Worm (Caenorhabditis elegans) whole organism, midembryonic: Measurements from ENCODE around the gene ZK328.6.

Experiments used
- T22C8.4 ChIP-seq: fragments of 200-800 bp; sonication (Bioruptor generic); IDR thresholded peaks from 2 replicates; pipeline ENCODE4 v1.3.6; 2022; ENCODE audit warnings: missing genetic modification characterization, missing compliant biosample characterization
- cog-1 ChIP-seq: sonication (generic microtip); optimal IDR thresholded peaks from 2 replicates; lab custom pipeline; 2016; ENCODE audit warnings: missing genetic modification characterization, missing compliant biosample characterization
- flt-1 ChIP-seq: fragments of 200-800 bp; sonication (Bioruptor generic); IDR thresholded peaks from 2 replicates; pipeline ENCODE4 v1.3.6; 2022; ENCODE audit warnings: missing genetic modification characterization, missing compliant biosample characterization
- klf-2 ChIP-seq: fragments of 200-800 bp; sonication (Bioruptor generic); conservative IDR thresholded peaks from 2 replicates; pipeline ENCODE4 v1.3.6; 2022; ENCODE audit warnings: missing genetic modification reagents, missing genetic modification characterization, missing compliant biosample characterization
- med-1 ChIP-seq: sonication (generic microtip); optimal IDR thresholded peaks from 2 replicates; lab custom pipeline; 2017; ENCODE audit warnings: missing genetic modification characterization, mild to moderate bottlenecking, missing compliant biosample characterization, antibody characterized with exemption, missing genetic modification reagents; ENCODE audit not compliant: insufficient read depth
- ref-1 ChIP-seq: fragments of 200-800 bp; sonication (Bioruptor generic); conservative IDR thresholded peaks from 2 replicates; pipeline ENCODE4 v1.3.6; 2022; ENCODE audit warnings: missing genetic modification reagents, missing genetic modification characterization, missing compliant biosample characterization
- tab-1 ChIP-seq: fragments of 200-800 bp; sonication (Bioruptor generic); IDR thresholded peaks from 2 replicates; pipeline ENCODE4 v1.3.6; 2022; ENCODE audit warnings: missing genetic modification characterization, missing compliant biosample characterization
- ztf-23 ChIP-seq: fragments of 200-800 bp; sonication (Bioruptor generic); IDR thresholded peaks from 2 replicates; pipeline ENCODE4 v1.3.6; 2022; ENCODE audit warnings: missing genetic modification reagents, missing genetic modification characterization, missing compliant biosample characterization
- ztf-29 ChIP-seq: fragments of 200-800 bp; sonication (Bioruptor generic); IDR thresholded peaks from 2 replicates; pipeline ENCODE4 v1.3.6; 2022; ENCODE audit warnings: missing genetic modification reagents, missing genetic modification characterization, missing compliant biosample characterization

Gene ZK328.6

ce11 chrIII:5998640-5999039 is 31.7 kb downstream of the ZK328.6 start:
- TF ChIP-seq ztf-23 (GFP tag; lab: Robert Waterston, UW) (no peak), flt-1 (GFP tag; lab: Robert Waterston, UW) (no peak), cog-1 (tag; lab: Kevin White, UChicago) (no peak), med-1 (GFP tag; lab: Kevin White, UChicago) (no peak), ztf-29 (GFP tag; lab: Robert Waterston, UW) (no peak), ref-1 (GFP tag; lab: Robert Waterston, UW) (no peak), klf-2 (no peak), tab-1 (GFP tag; lab: Robert Waterston, UW) (no peak), T22C8.4 (GFP tag; lab: Robert Waterston, UW) (no peak)

DNA sequence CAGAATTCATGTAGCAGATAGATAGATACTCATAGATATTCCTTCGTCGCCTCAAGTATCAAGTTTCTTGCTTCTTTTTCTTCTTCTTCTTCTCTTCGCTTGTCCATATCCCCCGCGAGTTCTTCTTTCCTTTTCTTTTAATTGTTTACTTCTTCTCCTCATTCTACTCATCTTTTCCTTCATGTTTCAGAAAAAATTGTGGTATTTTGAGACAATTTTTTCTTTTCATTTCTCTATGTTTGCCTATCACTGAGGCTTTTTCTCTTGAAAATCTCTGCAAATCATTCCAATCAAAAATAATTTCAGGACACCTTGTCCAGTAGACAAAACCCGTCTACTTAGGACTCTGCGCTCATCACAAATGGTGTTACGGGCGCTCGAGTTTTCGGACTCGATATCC is 37.5 kb downstream of the ZK328.6 start, which contains the start of gene T04C9.1:
TSS of gene T04C9.1 (plus strand) at position 301 of the 400 bp plus-strand sequence.
- TF ChIP-seq ref-1 (GFP tag; lab: Robert Waterston, UW), result no peak
- no peak for TF ChIP-seq tab-1 (GFP tag; lab: Robert Waterston, UW)
- no peak for TF ChIP-seq flt-1 (GFP tag; lab: Robert Waterston, UW)
- TF ChIP-seq ztf-29 (GFP tag; lab: Robert Waterston, UW), result no peak
- TF ChIP-seq med-1 (GFP tag; lab: Kevin White, UChicago), result no peak
- no peak for TF ChIP-seq cog-1 (tag; lab: Kevin White, UChicago)
- no peak for TF ChIP-seq klf-2
- no peak for TF ChIP-seq T22C8.4 (GFP tag; lab: Robert Waterston, UW)
- no peak for TF ChIP-seq ztf-23 (GFP tag; lab: Robert Waterston, UW)

DNA sequence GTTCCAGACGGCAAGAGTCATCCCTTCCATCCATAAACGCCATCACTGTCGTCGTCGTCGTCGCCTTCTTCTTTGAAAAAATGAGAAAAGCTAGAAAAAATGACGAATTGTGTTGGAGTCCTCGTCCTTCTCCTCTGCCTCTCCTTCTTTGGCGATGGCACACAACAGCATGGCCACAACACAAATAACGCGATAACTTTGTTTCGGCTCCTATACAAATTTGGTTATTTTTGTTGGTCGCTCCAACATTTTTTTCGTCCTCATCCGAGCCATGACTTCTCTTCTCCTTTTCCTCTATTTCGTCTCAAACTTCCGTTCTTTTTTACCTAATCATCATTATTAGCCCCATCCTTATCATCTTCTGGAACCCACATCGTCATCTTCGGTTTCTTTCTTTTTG is 38.3 kb downstream of the ZK328.6 start:
- TF ChIP-seq ref-1 (GFP tag; lab: Robert Waterston, UW) (no peak), flt-1 (GFP tag; lab: Robert Waterston, UW) (0 out of 2 replicates have a peak, but pooled peaks have one; percentile 37)

DNA sequence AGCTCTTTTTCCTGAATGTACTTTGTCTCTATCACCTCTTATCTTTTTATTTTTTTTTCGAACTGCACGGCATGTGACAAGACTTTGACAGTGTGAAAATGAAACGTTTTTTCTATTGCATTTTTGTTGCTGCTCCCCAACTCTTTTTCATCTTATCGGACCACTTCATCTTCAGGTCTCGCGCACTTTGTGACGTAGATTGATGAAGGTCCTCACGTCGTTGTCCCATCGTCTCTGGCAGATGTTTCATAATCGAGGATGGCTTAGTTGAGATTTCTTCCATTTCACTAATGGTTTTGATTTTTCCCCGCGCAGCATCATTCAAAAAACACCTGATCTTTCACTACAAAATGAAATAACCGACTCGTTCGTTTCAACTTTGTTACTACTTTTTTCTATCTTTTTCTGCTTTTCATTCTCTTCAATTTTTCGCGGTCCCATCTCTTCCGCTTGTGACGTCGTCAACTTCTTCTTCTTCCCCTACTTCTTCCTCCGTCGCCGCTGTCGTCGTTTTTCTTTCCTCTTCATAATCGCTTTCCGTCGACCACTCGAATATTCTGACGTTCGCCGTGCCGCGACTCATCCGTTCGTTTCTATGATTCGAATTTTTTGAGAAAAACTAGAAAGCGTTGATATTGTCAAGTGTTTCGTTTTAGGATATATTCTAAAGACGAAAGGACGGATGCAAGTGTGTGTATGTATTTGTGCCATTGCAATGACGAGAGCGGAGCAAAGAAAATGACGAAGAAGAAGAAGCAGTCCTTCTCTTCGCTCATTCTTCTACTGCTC is 39.0 kb downstream of the ZK328.6 start, which contains the start of gene T04C9.2:
TSS of gene T04C9.2 (plus strand) at position 739 of the 789 bp plus-strand sequence.
- no peak for TF ChIP-seq ref-1 (GFP tag; lab: Robert Waterston, UW)
- TF ChIP-seq med-1 (GFP tag; lab: Kevin White, UChicago), result no peak

DNA sequence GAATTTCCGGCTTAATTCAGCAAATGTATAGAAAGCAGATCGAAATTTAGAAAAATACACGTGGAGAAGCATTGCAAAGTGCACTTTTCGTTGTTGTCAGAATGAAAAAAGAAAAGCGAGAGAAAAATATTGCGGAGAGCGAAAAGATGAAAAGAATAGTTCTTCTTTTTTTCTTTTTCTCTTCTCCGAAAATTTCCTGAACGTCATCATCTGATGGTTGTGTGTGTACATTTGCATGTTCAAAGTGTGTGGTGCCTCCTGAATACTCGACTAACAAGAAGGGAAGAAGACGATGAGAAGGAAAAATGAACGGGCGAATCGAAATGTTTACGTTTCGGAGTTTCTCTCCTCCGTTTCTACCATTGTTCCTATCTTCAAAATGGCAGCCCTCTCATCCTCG is 40.3 kb downstream of the ZK328.6 start:
- no peak for TF ChIP-seq ref-1 (GFP tag; lab: Robert Waterston, UW)
- no peak for TF ChIP-seq ztf-23 (GFP tag; lab: Robert Waterston, UW)

- no peak for TF ChIP-seq T22C8.4 (GFP tag; lab: Robert Waterston, UW)
- no peak for TF ChIP-seq klf-2
- TF ChIP-seq cog-1 (tag; lab: Kevin White, UChicago), result no peak
- TF ChIP-seq med-1 (GFP tag; lab: Kevin White, UChicago), result no peak
- no peak for TF ChIP-seq flt-1 (GFP tag; lab: Robert Waterston, UW)
- no peak for TF ChIP-seq tab-1 (GFP tag; lab: Robert Waterston, UW)
- TF ChIP-seq ztf-29 (GFP tag; lab: Robert Waterston, UW), result no peak
- TF ChIP-seq ref-1 (GFP tag; lab: Robert Waterston, UW), result no peak
- TF ChIP-seq ztf-23 (GFP tag; lab: Robert Waterston, UW), result no peak
Measured at ce11 chrIII:5988991-5989726, 41.2 kb downstream of the ZK328.6 start.

DNA sequence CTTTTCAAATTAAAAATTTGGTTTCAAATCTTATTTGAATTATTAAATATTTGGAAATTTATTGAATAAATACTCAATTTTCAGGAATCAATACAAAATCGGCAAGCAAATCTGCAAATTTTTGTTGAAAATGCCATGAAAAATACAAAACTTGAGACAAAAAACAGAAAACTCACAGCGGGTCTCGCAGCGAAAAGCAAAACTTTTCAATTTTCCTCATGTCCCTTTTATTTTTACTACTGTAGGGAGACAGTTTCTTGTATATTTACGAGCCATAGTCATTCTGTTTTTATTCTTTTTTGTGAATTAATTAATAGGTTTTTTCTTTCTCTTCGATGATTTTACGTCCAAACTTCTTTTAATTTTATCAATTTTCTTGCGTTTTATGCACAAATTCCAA is 41.9 kb downstream of the ZK328.6 start:
- TF ChIP-seq flt-1 (GFP tag; lab: Robert Waterston, UW), result no peak
- TF ChIP-seq med-1 (GFP tag; lab: Kevin White, UChicago), result no peak
- no peak for TF ChIP-seq T22C8.4 (GFP tag; lab: Robert Waterston, UW)
- TF ChIP-seq cog-1 (tag; lab: Kevin White, UChicago), result no peak
- TF ChIP-seq klf-2, result no peak

- TF ChIP-seq cog-1 (tag; lab: Kevin White, UChicago), result no peak
- no peak for TF ChIP-seq klf-2
- no peak for TF ChIP-seq tab-1 (GFP tag; lab: Robert Waterston, UW)
- TF ChIP-seq ztf-23 (GFP tag; lab: Robert Waterston, UW), result no peak
- no peak for TF ChIP-seq ref-1 (GFP tag; lab: Robert Waterston, UW)
- no peak for TF ChIP-seq med-1 (GFP tag; lab: Kevin White, UChicago)
Measured at ce11 chrIII:5988010-5988409, 42.4 kb downstream of the ZK328.6 start.

- no peak for TF ChIP-seq ztf-29 (GFP tag; lab: Robert Waterston, UW)
- no peak for TF ChIP-seq flt-1 (GFP tag; lab: Robert Waterston, UW)
- TF ChIP-seq med-1 (GFP tag; lab: Kevin White, UChicago), result no peak
- no peak for TF ChIP-seq ztf-23 (GFP tag; lab: Robert Waterston, UW)
- no peak for TF ChIP-seq T22C8.4 (GFP tag; lab: Robert Waterston, UW)
Measured at ce11 chrIII:5985340-5985739, 45.0 kb downstream of the ZK328.6 start, which contains the start of gene T04C9.3. Gene T04C9.3 (plus strand): TSS chrIII:5985640.
